Fruit fly (Drosophila melanogaster): ENCODE data around the gene EndoA.

Gene EndoA

DNA sequence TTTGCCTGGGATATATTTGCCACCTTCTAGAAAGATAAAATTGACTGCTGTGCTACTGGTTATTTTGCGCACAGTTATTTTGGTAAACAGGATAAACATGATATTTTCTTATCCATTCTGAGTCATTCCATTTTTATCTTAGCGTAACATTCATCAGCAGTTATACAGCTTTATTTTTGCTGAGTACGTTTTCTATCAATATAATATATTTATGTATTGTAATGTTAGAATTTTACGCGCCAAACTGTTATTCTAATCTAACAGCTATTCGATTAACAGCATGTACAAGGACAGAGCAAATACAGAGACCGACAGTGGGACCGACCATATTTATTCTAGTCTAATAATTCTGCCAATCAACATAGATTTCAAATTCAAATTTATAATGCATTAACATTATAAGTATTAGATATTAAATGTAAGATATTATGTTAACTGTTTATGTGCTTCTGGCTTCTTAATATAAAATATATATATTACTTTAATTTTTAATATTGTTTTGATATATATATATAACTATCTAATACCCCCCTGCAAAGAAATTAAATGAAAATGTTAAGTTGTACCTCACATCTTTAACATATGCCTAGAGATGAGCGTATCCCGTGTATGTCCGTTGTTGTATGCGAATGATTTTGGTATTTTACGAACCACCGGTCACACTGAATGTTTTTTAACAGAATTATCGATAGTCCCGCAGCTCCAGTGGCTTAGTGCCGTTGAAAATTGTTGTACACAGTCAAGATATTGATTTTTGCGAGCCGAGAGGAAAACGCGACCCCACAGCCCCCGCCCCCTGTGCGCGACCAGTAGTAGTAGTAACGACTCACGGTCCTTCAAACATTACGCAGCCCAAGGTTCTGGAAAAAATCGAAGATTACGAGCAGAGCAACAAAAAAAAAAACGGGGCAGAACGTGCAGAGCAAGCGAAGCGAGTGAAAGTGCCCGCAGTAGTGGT is at the start of gene EndoA:
EndoA (plus strand) TSS at position 689 of the 958 bp plus-strand sequence.
- peak; percentile 55 for TF ChIP-seq CG7556 (GFP tag; optimal IDR thresholded peaks at IDR 0.05)
- TF ChIP-seq CG31441 (GFP tag; IDR thresholded peaks at IDR 0.05): peak; percentile 66
- peak; percentile 2 for TF ChIP-seq ATbp (GFP tag; optimal IDR thresholded peaks at IDR 0.05)
- TF ChIP-seq CG15269 (tag; optimal IDR thresholded peaks at IDR 0.05): peak; percentile 60
- no peak for TF ChIP-seq CG4404 (GFP tag; IDR thresholded peaks at IDR 0.05)
- TF ChIP-seq Pdp1 (GFP tag; optimal IDR thresholded peaks at IDR 0.05): peak in 1 of 2 experiments; percentile 16
- TF ChIP-seq CG11504 (tag; optimal IDR thresholded peaks at IDR 0.05): peak; percentile 73
- peak; percentile 65 for TF ChIP-seq CoRest (tag; optimal IDR thresholded peaks at IDR 0.05)
- TF ChIP-seq stwl (tag; optimal IDR thresholded peaks at IDR 0.05): peak; percentile 78
- TF ChIP-seq CG14050 (GFP tag; IDR thresholded peaks at IDR 0.05): 0 out of 3 replicates have a peak, but pooled peaks have one; percentile 27
- peak; percentile 25 for TF ChIP-seq CG4820 (GFP tag; optimal IDR thresholded peaks at IDR 0.05)
- TF ChIP-seq Sox102F (GFP tag; optimal IDR thresholded peaks at IDR 0.05): peak; percentile 35
- TF ChIP-seq onecut (GFP tag; IDR thresholded peaks at IDR 0.05): peak; percentile 100
- no peak for TF ChIP-seq prd (optimal IDR thresholded peaks at IDR 0.05)
- TF ChIP-seq prd (GFP tag; IDR thresholded peaks at IDR 0.05): peak; percentile 51; the same call in 2 of the 3 replicates
- TF ChIP-seq E2f2 (GFP tag; IDR thresholded peaks at IDR 0.05): peak; percentile 64
- TF ChIP-seq CG12104 (GFP tag; optimal IDR thresholded peaks at IDR 0.05): peak; percentile 15
- TF ChIP-seq BEAF-32 (GFP tag; optimal IDR thresholded peaks at IDR 0.05): peak; percentile 87
- TF ChIP-seq CG14710 (tag; optimal IDR thresholded peaks at IDR 0.05): peak; percentile 58
- peak; percentile 50 for TF ChIP-seq D19A (tag; optimal IDR thresholded peaks at IDR 0.05)
- TF ChIP-seq Ssrp (tag; optimal IDR thresholded peaks at IDR 0.05): no peak
- TF ChIP-seq CG17359 (tag; optimal IDR thresholded peaks at IDR 0.05): peak; percentile 42
- TF ChIP-seq CG32532 (GFP tag; IDR thresholded peaks at IDR 0.05): peak; percentile 78; the same call in 1 of the 2 replicates
- no peak for TF ChIP-seq CG17912 (GFP tag; optimal IDR thresholded peaks at IDR 0.05)
- peak; percentile 70 for TF ChIP-seq CG1603 (tag; optimal IDR thresholded peaks at IDR 0.05)
- TF ChIP-seq Taf1 (GFP tag; IDR thresholded peaks at IDR 0.05): peak; percentile 25; the same call in 1 of the 2 replicates
- TF ChIP-seq tio (GFP tag; optimal IDR thresholded peaks at IDR 0.05): no peak
- no peak for TF ChIP-seq twi (tag; optimal IDR thresholded peaks at IDR 0.05)
- TF ChIP-seq CG15696 (tag; optimal IDR thresholded peaks at IDR 0.05): peak; percentile 45
- TF ChIP-seq slou (GFP tag; optimal IDR thresholded peaks at IDR 0.05): no peak
- TF ChIP-seq fru (optimal IDR thresholded peaks at IDR 0.05): no peak
- peak; percentile 55; the same call in 1 of the 3 replicates for TF ChIP-seq CG14860 (GFP tag; IDR thresholded peaks at IDR 0.05; ENCODE audit: partially characterized antibody)
- peak; percentile 41; the same call in 1 of the 3 replicates for TF ChIP-seq zen2 (GFP tag; IDR thresholded peaks at IDR 0.05; ENCODE audit: partially characterized antibody)
- peak; percentile 28; the same call in 1 of the 2 replicates for TF ChIP-seq ranshi (GFP tag; IDR thresholded peaks at IDR 0.05)
- TF ChIP-seq PHDP (tag; optimal IDR thresholded peaks at IDR 0.05): peak; percentile 48
- peak; percentile 65 for TF ChIP-seq CG7839 (tag; optimal IDR thresholded peaks at IDR 0.05)
- TF ChIP-seq pzg (GFP tag; optimal IDR thresholded peaks at IDR 0.05): peak; percentile 92
- peak; percentile 27 for TF ChIP-seq Dek (tag; optimal IDR thresholded peaks at IDR 0.05)
- TF ChIP-seq Chrac-16 (GFP tag; optimal IDR thresholded peaks at IDR 0.05): peak; percentile 6
- TF ChIP-seq HmgD (GFP tag; optimal IDR thresholded peaks at IDR 0.05): peak; percentile 8
- TF ChIP-seq gcm (GFP tag; optimal IDR thresholded peaks at IDR 0.05): peak; percentile 44
- peak; percentile 54; the same call in 1 of the 2 replicates for TF ChIP-seq Ptx1 (GFP tag; IDR thresholded peaks at IDR 0.05)
- TF ChIP-seq ato (GFP tag; IDR thresholded peaks at IDR 0.05; ENCODE audit: partially characterized antibody): peak; percentile 52
- peak; percentile 51 for TF ChIP-seq tin (GFP tag; optimal IDR thresholded peaks at IDR 0.05)
- TF ChIP-seq CG10209 (GFP tag; optimal IDR thresholded peaks at IDR 0.05): peak; percentile 32
- TF ChIP-seq unpg (GFP tag; optimal IDR thresholded peaks at IDR 0.05): peak; percentile 55
- peak; percentile 47 for TF ChIP-seq CG30020 (tag; optimal IDR thresholded peaks at IDR 0.05)

Measured in whole organism, embryonic.